Worm (Caenorhabditis elegans): ENCODE data around the gene vps-36.

Gene vps-36

ce11 chrV:10939990-10940570 is 20.4 kb downstream of the vps-36 start:
- TF ChIP-seq elt-1 (tag; optimal IDR thresholded peaks at IDR 0.05; ENCODE audit: borderline replicate concordance, insufficient read depth) = peak; percentile 6
- no peak for TF ChIP-seq ceh-83 (GFP tag; optimal IDR thresholded peaks at IDR 0.05)

ce11 chrV:10938739-10939138 is 21.7 kb downstream of the vps-36 start, which contains the start of gene F17C11.11:
Gene F17C11.11 (minus strand): TSS chrV:10938817.
- TF ChIP-seq sptf-1 (tag; optimal IDR thresholded peaks at IDR 0.05) (no peak), ceh-83 (GFP tag; optimal IDR thresholded peaks at IDR 0.05) (no peak), unc-39 (tag; optimal IDR thresholded peaks at IDR 0.05) (no peak), lin-32 (GFP tag; optimal IDR thresholded peaks at IDR 0.05) (no peak), hlh-1 (tag; optimal IDR thresholded peaks at IDR 0.05) (peak; percentile 5), ceh-39 (tag; optimal IDR thresholded peaks at IDR 0.05) (no peak), drap-1 (GFP tag; optimal IDR thresholded peaks at IDR 0.05) (no peak)

- no peak for TF ChIP-seq mab-5 (tag; optimal IDR thresholded peaks at IDR 0.05)
- no peak for TF ChIP-seq blmp-1 (tag; optimal IDR thresholded peaks at IDR 0.05)
- TF ChIP-seq nhr-28 (tag; optimal IDR thresholded peaks at IDR 0.05) = no peak
- TF ChIP-seq flh-1 (GFP tag; optimal IDR thresholded peaks at IDR 0.05) = no peak
- TF ChIP-seq ham-2 (GFP tag; optimal IDR thresholded peaks at IDR 0.05) = no peak
- TF ChIP-seq ces-1 (GFP tag; optimal IDR thresholded peaks at IDR 0.05) = no peak
- no peak for TF ChIP-seq sem-2 (GFP tag; optimal IDR thresholded peaks at IDR 0.05)
- no peak for TF ChIP-seq ztf-11 (tag; optimal IDR thresholded peaks at IDR 0.05)
- no peak for TF ChIP-seq pha-4 (tag; optimal IDR thresholded peaks at IDR 0.05)
- no peak for TF ChIP-seq elt-3 (tag; optimal IDR thresholded peaks at IDR 0.05)
- TF ChIP-seq mls-2 (tag; optimal IDR thresholded peaks at IDR 0.05) = no peak
- no peak for TF ChIP-seq sptf-1 (tag; optimal IDR thresholded peaks at IDR 0.05)
- no peak for TF ChIP-seq ceh-39 (tag; optimal IDR thresholded peaks at IDR 0.05)
- no peak for TF ChIP-seq drap-1 (GFP tag; optimal IDR thresholded peaks at IDR 0.05)
- TF ChIP-seq snpc-4 (tag; optimal IDR thresholded peaks at IDR 0.05) = no peak
These were observed 23.2 kb downstream of the vps-36 start for ce11 chrV:10937294-10937693.

ce11 chrV:10936681-10937080 is 23.8 kb downstream of the vps-36 start, which contains the start of gene F17C11.12:
Gene F17C11.12 (minus strand): TSS chrV:10936920.
- no peak for TF ChIP-seq unc-120 (tag; optimal IDR thresholded peaks at IDR 0.05; ENCODE audit: poor library complexity, severe bottlenecking)
- no peak for TF ChIP-seq ham-2 (GFP tag; optimal IDR thresholded peaks at IDR 0.05)
- TF ChIP-seq ceh-83 (GFP tag; optimal IDR thresholded peaks at IDR 0.05) = no peak
- TF ChIP-seq pha-4 (tag; optimal IDR thresholded peaks at IDR 0.05) = no peak
- TF ChIP-seq flh-1 (GFP tag; optimal IDR thresholded peaks at IDR 0.05) = no peak

ce11 chrV:10932411-10932810 is 28.1 kb downstream of the vps-36 start, which contains the start of gene F58B4.5:
Gene F58B4.5 (plus strand): TSS chrV:10932693.
- no peak for TF ChIP-seq mab-5 (tag; optimal IDR thresholded peaks at IDR 0.05)
- TF ChIP-seq sptf-1 (tag; optimal IDR thresholded peaks at IDR 0.05) = no peak
- no peak for TF ChIP-seq nhr-12 (tag; optimal IDR thresholded peaks at IDR 0.05)
- no peak for TF ChIP-seq hlh-1 (tag; optimal IDR thresholded peaks at IDR 0.05)
- TF ChIP-seq tbx-8 (GFP tag; optimal IDR thresholded peaks at IDR 0.05) = no peak
- TF ChIP-seq drap-1 (GFP tag; optimal IDR thresholded peaks at IDR 0.05) = no peak
- TF ChIP-seq nhr-76 (tag; optimal IDR thresholded peaks at IDR 0.05) = no peak
- TF ChIP-seq lin-32 (GFP tag; optimal IDR thresholded peaks at IDR 0.05) = no peak
- no peak for TF ChIP-seq lsy-2 (tag; optimal IDR thresholded peaks at IDR 0.05)
- TF ChIP-seq cnd-1 (tag; optimal IDR thresholded peaks at IDR 0.05) = no peak
- TF ChIP-seq ceh-83 (GFP tag; optimal IDR thresholded peaks at IDR 0.05) = no peak
- no peak for TF ChIP-seq mls-2 (tag; optimal IDR thresholded peaks at IDR 0.05)
- no peak for TF ChIP-seq nhr-2 (tag; optimal IDR thresholded peaks at IDR 0.05)
- no peak for TF ChIP-seq bed-3 (GFP tag; optimal IDR thresholded peaks at IDR 0.05)
- no peak for TF ChIP-seq ham-2 (GFP tag; optimal IDR thresholded peaks at IDR 0.05)
- TF ChIP-seq nhr-237 (tag; optimal IDR thresholded peaks at IDR 0.05) = no peak
- no peak for TF ChIP-seq zip-8 (tag; optimal IDR thresholded peaks at IDR 0.05)

ce11 chrV:10931189-10931588 is 29.3 kb downstream of the vps-36 start, which contains the start of gene scvp-1:
Gene scvp-1 (minus strand): TSS chrV:10931289.
- TF ChIP-seq ceh-43 (GFP tag; optimal IDR thresholded peaks at IDR 0.05) (no peak), nhr-76 (tag; optimal IDR thresholded peaks at IDR 0.05) (no peak), ztf-11 (tag; optimal IDR thresholded peaks at IDR 0.05) (no peak), lsy-2 (tag; optimal IDR thresholded peaks at IDR 0.05) (no peak), lin-13 (tag; optimal IDR thresholded peaks at IDR 0.05) (no peak), elt-3 (tag; optimal IDR thresholded peaks at IDR 0.05) (no peak), snpc-4 (tag; optimal IDR thresholded peaks at IDR 0.05) (no peak), unc-39 (tag; optimal IDR thresholded peaks at IDR 0.05) (no peak), mls-2 (tag; optimal IDR thresholded peaks at IDR 0.05) (no peak), nhr-12 (tag; optimal IDR thresholded peaks at IDR 0.05) (no peak), tbx-8 (GFP tag; optimal IDR thresholded peaks at IDR 0.05) (no peak), nhr-237 (tag; optimal IDR thresholded peaks at IDR 0.05) (no peak), lin-32 (GFP tag; optimal IDR thresholded peaks at IDR 0.05) (no peak), mab-5 (tag; optimal IDR thresholded peaks at IDR 0.05) (no peak), hlh-1 (tag; optimal IDR thresholded peaks at IDR 0.05) (no peak), cnd-1 (tag; optimal IDR thresholded peaks at IDR 0.05) (no peak), bed-3 (GFP tag; optimal IDR thresholded peaks at IDR 0.05) (no peak), blmp-1 (tag; optimal IDR thresholded peaks at IDR 0.05) (no peak)
